Fruit fly (Drosophila melanogaster): ENCODE measurements around the gene Cpr67Fb.

dm6 chr3L:10848712-10849377 lies 45.1 kb upstream of the Cpr67Fb start:
- no peak for TF ChIP-seq CG8478 (optimal IDR thresholded peaks at IDR 0.05)
- TF ChIP-seq CTCF (optimal IDR thresholded peaks at IDR 0.05), result no peak
